Worm (Caenorhabditis elegans) whole organism, L4 larva: ENCODE measurements around the gene T27A1.2.

Experiments
- D1046.2 ChIP-seq: fragments of 200-800 bp; sonication (Bioruptor generic); IDR thresholded peaks from 2 replicates; pipeline ENCODE4 v1.3.6; 2022; ENCODE audit warnings: missing genetic modification characterization, missing compliant biosample characterization
- F26F4.8 ChIP-seq: fragments of 200-800 bp; sonication (Bioruptor generic); conservative IDR thresholded peaks from 2 replicates; pipeline ENCODE4 v1.3.6; 2022; ENCODE audit warnings: missing genetic modification characterization, missing compliant biosample characterization
- F37D6.2 ChIP-seq: sonication (generic microtip); optimal IDR thresholded peaks from 2 replicates; lab custom pipeline; 2016; ENCODE audit warnings: mild to moderate bottlenecking, missing genetic modification characterization, missing compliant biosample characterization
- F49E8.2 ChIP-seq: sonication (generic microtip); optimal IDR thresholded peaks from 2 replicates; lab custom pipeline; 2016; ENCODE audit warnings: missing compliant biosample characterization, mild to moderate bottlenecking, missing genetic modification characterization, borderline replicate concordance
- T20F7.1 ChIP-seq: fragments of 200-800 bp; sonication (Bioruptor generic); optimal IDR thresholded peaks from 2 replicates; lab custom pipeline; 2018; ENCODE audit warnings: mild to moderate bottlenecking, missing genetic modification characterization, missing compliant biosample characterization
- T26A8.4 ChIP-seq: fragments of 200-800 bp; sonication (Bioruptor generic); IDR thresholded peaks from 2 replicates; pipeline ENCODE4 v1.3.6; 2022; ENCODE audit warnings: missing genetic modification characterization, missing compliant biosample characterization
- Y105C5A.15 ChIP-seq: fragments of 200-800 bp; sonication (Bioruptor generic); IDR thresholded peaks from 2 replicates; pipeline ENCODE4 v1.3.6; 2022; ENCODE audit warnings: missing genetic modification characterization, missing compliant biosample characterization
- ZK546.5 ChIP-seq, 2 experiments: sonication (generic microtip); optimal IDR thresholded peaks; 2 replicates each; lab custom pipeline; 2017; ENCODE audit warnings: missing biosample characterization in 2 of 2, missing genetic modification characterization in 2 of 2
- ama-1 ChIP-seq: fragments of 150-350 bp; optimal IDR thresholded peaks from 2 replicates; lab custom pipeline; 2014; ENCODE audit warnings: inconsistent platforms, mixed read lengths
- ceh-44 ChIP-seq: fragments of 200-800 bp; sonication (Bioruptor generic); IDR thresholded peaks from 2 replicates; pipeline ENCODE4 v1.3.6; 2022; ENCODE audit warnings: missing genetic modification reagents, missing genetic modification characterization, missing compliant biosample characterization
- ceh-82 ChIP-seq: sonication (generic microtip); optimal IDR thresholded peaks from 2 replicates; lab custom pipeline; 2017; ENCODE audit warnings: missing biosample characterization, missing genetic modification characterization
- ces-1 ChIP-seq: fragments of 150-350 bp; sonication (generic microtip); optimal IDR thresholded peaks from 4 replicates; lab custom pipeline; 2014; ENCODE audit warnings: missing biosample characterization, missing genetic modification reagents, missing genetic modification characterization
- cey-2 ChIP-seq: sonication (generic microtip); optimal IDR thresholded peaks from 3 replicates; lab custom pipeline; 2017; ENCODE audit warnings: missing genetic modification characterization, mild to moderate bottlenecking, missing compliant biosample characterization, antibody characterized with exemption, borderline replicate concordance; ENCODE audit not compliant: insufficient read depth
- daf-16 ChIP-seq, 3 experiments: sonication (generic microtip); optimal IDR thresholded peaks; 2 replicates each; lab custom pipeline; 2016 to 2017; ENCODE audit warnings: missing genetic modification characterization in 3 of 3, missing genetic modification reagents in 3 of 3, mild to moderate bottlenecking in 2 of 3, missing compliant biosample characterization in 2 of 3, missing biosample characterization in 1 of 3, moderate library complexity in 1 of 3
- dve-1 ChIP-seq: sonication (generic microtip); optimal IDR thresholded peaks from 2 replicates; lab custom pipeline; 2017; ENCODE audit warnings: antibody characterized with exemption, mild to moderate bottlenecking, missing genetic modification characterization, missing compliant biosample characterization; ENCODE audit not compliant: insufficient read depth
- hlh-11 ChIP-seq: fragments of 200-800 bp; sonication (Bioruptor generic); optimal IDR thresholded peaks from 2 replicates; lab custom pipeline; 2018; ENCODE audit warnings: mild to moderate bottlenecking, missing genetic modification characterization, missing compliant biosample characterization
- hlh-30 ChIP-seq: sonication (generic microtip); optimal IDR thresholded peaks from 2 replicates; lab custom pipeline; 2017; ENCODE audit warnings: antibody characterized with exemption, mild to moderate bottlenecking, missing genetic modification characterization, missing compliant biosample characterization; ENCODE audit not compliant: insufficient read depth
- jun-1 ChIP-seq: fragments of 150-350 bp; optimal IDR thresholded peaks from 2 replicates; lab custom pipeline; 2014; ENCODE audit warnings: missing biosample characterization, missing genetic modification reagents, missing genetic modification characterization
- lir-3 ChIP-seq: sonication (generic microtip); optimal IDR thresholded peaks from 2 replicates; lab custom pipeline; 2016; ENCODE audit warnings: mild to moderate bottlenecking, missing genetic modification characterization, missing compliant biosample characterization
- mdl-1 ChIP-seq, 2 experiments: fragments of 150-350 bp in 1 of 2; sonication (generic microtip) in 1 of 2; optimal IDR thresholded peaks; 2 replicates each; lab custom pipeline; 2014 to 2017; ENCODE audit warnings: missing biosample characterization in 2 of 2, missing genetic modification characterization in 2 of 2
- nhr-111 ChIP-seq: fragments of 200-800 bp; sonication (Bioruptor generic); optimal IDR thresholded peaks from 2 replicates; lab custom pipeline; 2018; ENCODE audit warnings: mild to moderate bottlenecking, missing genetic modification characterization, missing compliant biosample characterization
- nhr-25 ChIP-seq: sonication (generic microtip); optimal IDR thresholded peaks from 2 replicates; lab custom pipeline; 2017; ENCODE audit warnings: missing genetic modification characterization, mild to moderate bottlenecking, missing compliant biosample characterization, antibody characterized with exemption, moderate library complexity, borderline replicate concordance; ENCODE audit not compliant: insufficient read depth
- nhr-28 ChIP-seq: fragments of 150-350 bp; optimal IDR thresholded peaks from 2 replicates; lab custom pipeline; 2014; ENCODE audit warnings: missing biosample characterization, missing genetic modification characterization
- nhr-6 ChIP-seq: fragments of 150-350 bp; optimal IDR thresholded peaks from 2 replicates; lab custom pipeline; 2014; ENCODE audit warnings: missing biosample characterization, missing genetic modification characterization
- nhr-76 ChIP-seq: fragments of 150-350 bp; optimal IDR thresholded peaks from 2 replicates; lab custom pipeline; 2014; ENCODE audit warnings: missing biosample characterization, missing genetic modification characterization
- pha-4 ChIP-seq, 2 experiments: fragments of 150-350 bp in 1 of 2; fragments of 200-800 bp in 1 of 2; sonication (Bioruptor generic) in 1 of 2; IDR thresholded peaks in 1 of 2; optimal IDR thresholded peaks in 1 of 2; 2 replicates each; pipeline versions ENCODE4 v1.3.6 to Lab custom; 2014 to 2022; ENCODE audit warnings: missing genetic modification characterization in 2 of 2, missing genetic modification reagents in 2 of 2, missing biosample characterization in 1 of 2, missing compliant biosample characterization in 1 of 2
- php-3 ChIP-seq: fragments of 200-800 bp; sonication (Bioruptor generic); IDR thresholded peaks from 2 replicates; pipeline ENCODE4 v1.3.6; 2022; ENCODE audit warnings: missing genetic modification reagents, missing genetic modification characterization, missing compliant biosample characterization
- pqm-1 ChIP-seq: sonication (generic microtip); optimal IDR thresholded peaks from 2 replicates; lab custom pipeline; 2017; ENCODE audit warnings: missing biosample characterization, missing genetic modification characterization
- rbr-2 ChIP-seq: sonication (generic microtip); optimal IDR thresholded peaks from 2 replicates; lab custom pipeline; 2016; ENCODE audit warnings: missing genotype, missing genetic modification characterization, missing compliant biosample characterization
- saeg-2 ChIP-seq: fragments of 200-800 bp; sonication (Bioruptor generic); IDR thresholded peaks from 2 replicates; pipeline ENCODE4 v1.3.6; 2022; ENCODE audit warnings: missing genetic modification reagents, missing genetic modification characterization, missing compliant biosample characterization
- sdz-12 ChIP-seq: fragments of 200-800 bp; sonication (Bioruptor generic); optimal IDR thresholded peaks from 2 replicates; lab custom pipeline; 2018; ENCODE audit warnings: mild to moderate bottlenecking, missing genetic modification characterization, missing compliant biosample characterization
- snpc-4 ChIP-seq: fragments of 150-350 bp; optimal IDR thresholded peaks from 2 replicates; lab custom pipeline; 2014; ENCODE audit warnings: missing biosample characterization, missing genetic modification characterization
- tra-1 ChIP-seq: fragments of 200-800 bp; sonication (Bioruptor generic); IDR thresholded peaks from 2 replicates; pipeline ENCODE4 v1.3.6; 2022; ENCODE audit warnings: missing genetic modification reagents, missing genetic modification characterization, missing compliant biosample characterization
- unc-130 ChIP-seq: sonication (generic microtip); optimal IDR thresholded peaks from 2 replicates; lab custom pipeline; 2016; ENCODE audit warnings: missing genetic modification reagents, missing genetic modification characterization, missing compliant biosample characterization
- unc-39 ChIP-seq: sonication (generic microtip); optimal IDR thresholded peaks from 2 replicates; lab custom pipeline; 2017; ENCODE audit warnings: missing biosample characterization, missing genetic modification characterization
- unc-62 ChIP-seq, 3 experiments: fragments of 150-350 bp in 1 of 3; sonication (generic microtip); optimal IDR thresholded peaks in 2 of 3; peaks in 1 of 3; 1 replicate in 1 of 3; 2 replicates in 2 of 3; lab custom pipeline; 2014 to 2017; ENCODE audit warnings: missing biosample characterization in 3 of 3, missing genetic modification characterization in 3 of 3, missing genetic modification reagents in 3 of 3, missing genotype in 1 of 3
- vab-7 ChIP-seq: fragments of 200-800 bp; sonication (Bioruptor generic); IDR thresholded peaks from 2 replicates; pipeline ENCODE4 v1.3.6; 2022; ENCODE audit warnings: missing genetic modification reagents, missing genetic modification characterization, missing compliant biosample characterization
- zfp-2 ChIP-seq: sonication (generic microtip); optimal IDR thresholded peaks from 2 replicates; lab custom pipeline; 2016; ENCODE audit warnings: mild to moderate bottlenecking, missing genetic modification characterization, missing compliant biosample characterization
- zip-11 ChIP-seq: fragments of 200-800 bp; sonication (Bioruptor generic); IDR thresholded peaks from 2 replicates; pipeline ENCODE4 v1.3.6; 2022; ENCODE audit warnings: missing genetic modification characterization, missing compliant biosample characterization
- ztf-11 ChIP-seq: fragments of 150-350 bp; optimal IDR thresholded peaks from 2 replicates; lab custom pipeline; 2014; ENCODE audit warnings: missing biosample characterization, missing genetic modification characterization

T27A1.2 gene

DNA sequence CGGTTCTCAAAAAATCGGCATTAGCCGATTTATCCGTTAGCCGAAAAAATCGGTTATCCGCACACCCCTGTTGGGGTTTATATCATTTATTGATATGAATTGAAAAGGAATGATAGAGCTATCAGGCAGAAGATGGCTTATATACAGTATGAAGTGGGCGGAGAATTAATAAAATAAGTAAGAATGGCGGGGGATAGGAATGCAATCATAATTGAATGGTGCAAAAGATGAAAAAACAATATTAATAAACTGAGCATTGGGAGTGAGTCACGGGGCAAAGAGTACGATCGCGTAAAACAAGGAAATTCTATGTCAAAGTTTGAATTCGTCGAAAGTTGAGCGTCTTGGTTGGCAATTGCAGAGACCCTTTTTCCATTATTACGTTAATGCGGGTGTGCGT, at the start of gene T27A1.2:
T27A1.2 (minus strand) TSS at position 101 of the 400 bp plus-strand sequence.
- no peak for TF ChIP-seq jun-1 (tag; lab: Kevin White, UChicago)
- no peak for TF ChIP-seq F49E8.2 (tag; lab: Kevin White, UChicago)
- TF ChIP-seq tra-1 (GFP tag; lab: Robert Waterston, UW): no peak
- no peak for TF ChIP-seq F37D6.2 (tag; lab: Kevin White, UChicago)
- TF ChIP-seq pqm-1 (tag; lab: Kevin White, UChicago): no peak
- no peak for TF ChIP-seq zip-11 (GFP tag; lab: Robert Waterston, UW)
- no peak for TF ChIP-seq ces-1 (GFP tag; lab: Kevin White, UChicago)
- TF ChIP-seq nhr-111 (GFP tag; lab: Kevin White, UChicago): no peak
- no peak for TF ChIP-seq ceh-44 (GFP tag; lab: Robert Waterston, UW)
- TF ChIP-seq zfp-2 (tag; lab: Kevin White, UChicago): no peak
- no peak for TF ChIP-seq ama-1 (lab: Kevin White, UChicago)
- TF ChIP-seq php-3 (GFP tag; lab: Robert Waterston, UW): no peak
- TF ChIP-seq T26A8.4 (GFP tag; lab: Robert Waterston, UW): no peak

DNA sequence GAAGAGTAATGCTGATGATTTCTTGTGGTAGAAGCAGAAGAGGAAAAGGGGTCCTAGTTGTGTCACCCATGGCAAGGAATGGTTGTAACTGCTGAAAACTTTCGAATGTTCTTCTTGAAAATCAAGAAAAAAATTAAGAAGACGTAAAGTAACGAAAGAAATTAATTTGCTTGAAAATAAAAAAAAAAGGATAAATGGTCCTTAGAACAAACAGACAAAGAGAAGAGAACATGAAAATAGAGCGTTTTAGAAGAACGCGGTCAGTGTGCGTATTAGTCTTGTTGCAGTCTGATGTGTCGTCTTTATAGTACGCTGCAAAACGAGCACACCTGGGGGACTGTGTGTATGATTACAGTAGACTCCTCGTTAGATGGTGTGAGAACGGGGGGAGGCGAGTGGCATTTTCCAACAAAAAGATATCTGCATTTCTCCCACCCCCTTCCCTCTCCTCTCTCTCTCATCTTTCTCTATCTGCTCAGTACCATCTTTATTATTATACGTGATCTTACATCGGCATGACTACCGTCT, 47.7 kb upstream of the T27A1.2 start, which contains the start of the genes W08F4.12 and W08F4.13:
W08F4.12 (minus strand) TSS at position 101 of the 528 bp plus-strand sequence.
W08F4.13 (plus strand) TSS at position 478 of the 528 bp plus-strand sequence.
- TF ChIP-seq nhr-111 (GFP tag; lab: Kevin White, UChicago) (no peak), hlh-11 (tag; lab: Kevin White, UChicago) (no peak), nhr-76 (tag; lab: Kevin White, UChicago) (no peak), Y105C5A.15 (no peak), T20F7.1 (GFP tag; lab: Kevin White, UChicago) (no peak), zip-11 (GFP tag; lab: Robert Waterston, UW) (no peak), vab-7 (GFP tag; lab: Robert Waterston, UW) (no peak), ama-1 (lab: Kevin White, UChicago) (no peak), ceh-82 (tag; lab: Kevin White, UChicago) (no peak), unc-39 (no peak), nhr-6 (tag; lab: Kevin White, UChicago) (no peak), ceh-44 (GFP tag; lab: Robert Waterston, UW) (no peak), daf-16 (GFP tag; optimal IDR thresholded peaks at IDR 0.05; lab: Kevin White, UChicago) (no peak), daf-16 (tag; optimal IDR thresholded peaks at IDR 0.05; lab: Kevin White, UChicago) (no peak), nhr-25 (no peak), nhr-28 (tag; lab: Kevin White, UChicago) (no peak), rbr-2 (tag; lab: Kevin White, UChicago) (no peak), dve-1 (tag; lab: Kevin White, UChicago) (no peak), unc-130 (no peak), saeg-2 (GFP tag; lab: Robert Waterston, UW) (no peak), pha-4 (GFP tag; IDR thresholded peaks at IDR 0.05; lab: Robert Waterston, UW) (no peak), pha-4 (tag; optimal IDR thresholded peaks at IDR 0.05; lab: Kevin White, UChicago) (no peak)

DNA sequence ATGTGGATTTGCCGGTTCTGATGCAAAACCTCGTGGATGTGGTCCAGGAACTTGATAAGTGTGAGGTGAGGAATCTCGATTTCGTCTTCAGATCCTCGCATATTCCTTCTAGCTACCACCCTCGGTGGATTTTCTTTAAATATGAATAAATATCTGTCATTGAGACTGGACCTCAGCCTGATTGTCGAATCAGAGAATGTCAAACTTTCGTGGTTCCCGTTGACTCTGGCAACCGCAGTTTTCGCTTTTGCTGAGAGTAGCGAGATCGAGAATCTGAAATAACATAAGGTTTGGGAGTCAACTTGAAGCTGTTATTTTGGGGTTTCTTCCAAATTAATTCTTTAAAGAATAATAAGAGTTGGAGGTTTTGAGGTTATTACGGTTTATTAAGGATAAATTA, 46.0 kb upstream of the T27A1.2 start, which contains the start of gene fbxb-14:
fbxb-14 (minus strand) TSS at position 101 of the 400 bp plus-strand sequence.
- no peak for TF ChIP-seq pqm-1 (tag; lab: Kevin White, UChicago)
- TF ChIP-seq sdz-12 (GFP tag; lab: Kevin White, UChicago): no peak
- no peak for TF ChIP-seq mdl-1 (tag; optimal IDR thresholded peaks at IDR 0.05; lab: Kevin White, UChicago)
- TF ChIP-seq ZK546.5 (tag; optimal IDR thresholded peaks at IDR 0.05; lab: Kevin White, UChicago): no peak
- no peak for TF ChIP-seq F26F4.8
- no peak for TF ChIP-seq D1046.2 (GFP tag; lab: Robert Waterston, UW)
- TF ChIP-seq unc-62 (GFP tag; optimal IDR thresholded peaks at IDR 0.05 in 1 of 2; lab: Kevin White, UChicago): no peak
- TF ChIP-seq unc-62 (tag; optimal IDR thresholded peaks at IDR 0.05; lab: Kevin White, UChicago): no peak
- no peak for TF ChIP-seq nhr-76 (tag; lab: Kevin White, UChicago)
- TF ChIP-seq snpc-4: no peak
- TF ChIP-seq nhr-111 (GFP tag; lab: Kevin White, UChicago): no peak
- TF ChIP-seq zip-11 (GFP tag; lab: Robert Waterston, UW): no peak
- TF ChIP-seq hlh-30 (tag; lab: Kevin White, UChicago): no peak
- no peak for TF ChIP-seq ztf-11 (tag; lab: Kevin White, UChicago)
- TF ChIP-seq lir-3 (tag; lab: Kevin White, UChicago): no peak
- TF ChIP-seq daf-16 (GFP tag; optimal IDR thresholded peaks at IDR 0.05; lab: Kevin White, UChicago): no peak
- no peak for TF ChIP-seq daf-16 (tag; optimal IDR thresholded peaks at IDR 0.05; lab: Kevin White, UChicago)
- TF ChIP-seq cey-2 (tag; lab: Kevin White, UChicago): no peak
